Fruit fly (Drosophila melanogaster) whole organism, embryonic: ENCODE results near the gene HP5.

Experiments used
- Bteb2 ChIP-seq: fragments of 200-800 bp; sonication (Bioruptor generic); optimal IDR thresholded peaks from 2 replicates; lab custom pipeline; 2016; ENCODE audit warnings: missing biosample characterization, missing genetic modification characterization
- CG4360 ChIP-seq: fragments of 200-800 bp; sonication (Bioruptor generic); IDR thresholded peaks from 2 replicates; pipeline ENCODE4 v1.3.6; 2022; ENCODE audit warnings: missing biosample characterization, missing genetic modification characterization
- nom ChIP-seq: fragments of 200-800 bp; sonication (Bioruptor generic); optimal IDR thresholded peaks from 2 replicates; lab custom pipeline; 2017; ENCODE audit warnings: missing biosample characterization, missing genetic modification characterization, mild to moderate bottlenecking, moderate library complexity, missing genetic modification reagents

The HP5 gene

DNA sequence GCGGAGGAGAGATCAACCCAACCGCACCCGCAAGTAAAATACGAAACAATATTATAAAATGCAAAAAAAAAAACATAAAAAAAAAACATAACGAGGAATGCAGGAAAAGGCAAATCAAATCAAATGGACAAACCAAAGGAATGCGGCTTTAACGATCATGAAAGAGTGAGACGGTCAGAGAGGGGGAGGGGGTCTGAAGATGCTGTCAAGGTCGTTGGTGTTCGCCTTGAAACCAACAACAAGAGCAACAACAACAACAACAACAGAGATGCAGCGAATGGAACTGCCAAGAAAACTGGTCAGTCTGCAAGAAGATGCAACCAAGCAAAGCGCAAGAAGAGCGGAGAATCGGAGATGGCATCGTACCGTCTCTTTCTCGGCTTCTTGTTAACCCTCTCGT, 51.6 kb downstream of the HP5 start:
- TF ChIP-seq nom (GFP tag; lab: Kevin White, UChicago) (peak; percentile 0), CG4360 (GFP tag; lab: Robert Waterston, UW) (peak; percentile 58; the same call in 1 of the 2 replicates), Bteb2 (no peak)
